Fruit fly (Drosophila melanogaster): ENCODE results near the gene CG17328.

dm6 chr2L:16282077-16282471 is 17.7 kb upstream of the CG17328 start:
- TF ChIP-seq Doc2 (GFP tag; IDR thresholded peaks at IDR 0.05) = no peak
- TF ChIP-seq CG12155 (GFP tag; optimal IDR thresholded peaks at IDR 0.05) = no peak
- TF ChIP-seq CG4328 (GFP tag; optimal IDR thresholded peaks at IDR 0.05) = no peak
- TF ChIP-seq CG16779 (GFP tag; IDR thresholded peaks at IDR 0.05) = no peak
- no peak for TF ChIP-seq pan (optimal IDR thresholded peaks at IDR 0.05)
- no peak for TF ChIP-seq pan (GFP tag; optimal IDR thresholded peaks at IDR 0.05 in 1 of 2, IDR thresholded peaks at IDR 0.05 in 1 of 2)
- TF ChIP-seq CG17568 (GFP tag; optimal IDR thresholded peaks at IDR 0.05) = no peak
- TF ChIP-seq CG16813 (GFP tag; IDR thresholded peaks at IDR 0.05; ENCODE audit: partially characterized antibody) = no peak
- TF ChIP-seq pros (GFP tag; optimal IDR thresholded peaks at IDR 0.05) = no peak
- no peak for TF ChIP-seq CG2199 (GFP tag; IDR thresholded peaks at IDR 0.05)
- TF ChIP-seq dan (GFP tag; IDR thresholded peaks at IDR 0.05) = no peak
- TF ChIP-seq CG6654 (GFP tag; optimal IDR thresholded peaks at IDR 0.05) = no peak
- no peak for TF ChIP-seq esg (GFP tag; conservative IDR thresholded peaks at IDR 0.05)

Measured in whole organism, embryonic.